Worm (Caenorhabditis elegans): Measurements from ENCODE around the gene F14F7.7.

Gene F14F7.7

DNA sequence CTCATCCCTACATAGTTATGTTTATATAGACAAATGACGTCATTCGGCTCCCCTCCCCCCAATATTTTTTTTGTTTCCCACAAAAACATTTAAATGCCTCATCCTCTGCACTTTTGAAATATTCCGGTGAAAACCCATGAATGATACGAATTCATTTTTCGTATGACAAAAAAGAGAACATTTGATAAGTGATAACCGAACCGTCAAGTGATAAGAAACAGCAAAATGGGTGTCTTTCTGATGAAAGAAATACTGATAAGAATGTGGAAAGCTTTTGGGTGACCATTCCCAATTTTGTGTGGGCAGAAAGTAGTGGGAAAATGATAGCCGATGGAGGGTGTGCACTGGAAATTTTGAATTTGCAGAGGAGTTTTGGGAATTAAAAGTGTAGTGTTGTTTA, 28.6 kb downstream of the F14F7.7 start:
- TF ChIP-seq pag-3 (tag; optimal IDR thresholded peaks at IDR 0.05; ENCODE audit: borderline replicate concordance), result no peak
- peak; percentile 94 for TF ChIP-seq elt-2 (tag; optimal IDR thresholded peaks at IDR 0.05)
- no peak for TF ChIP-seq K02D7.2 (tag; optimal IDR thresholded peaks at IDR 0.05)

DNA sequence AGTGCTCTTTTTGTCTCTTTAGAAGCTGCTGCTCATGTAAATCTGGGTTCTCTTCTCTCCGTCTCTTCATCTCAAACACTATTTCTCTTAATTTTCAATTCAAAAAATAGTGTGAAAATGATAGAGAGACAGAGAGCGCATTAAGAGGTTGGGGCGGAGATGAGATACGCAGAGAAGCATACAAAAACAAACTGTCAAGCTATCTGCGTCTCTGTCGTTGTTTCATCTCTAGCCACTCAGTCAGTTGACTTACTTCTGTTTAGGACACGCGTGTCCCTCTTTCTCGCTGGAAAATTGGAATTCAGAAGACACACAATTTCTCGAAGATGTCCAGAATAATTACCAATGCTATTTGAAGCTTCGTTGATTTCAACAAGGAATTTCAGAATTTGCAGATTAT, 30.4 kb downstream of the F14F7.7 start:
- peak; percentile 17 for TF ChIP-seq K09A11.1 (tag; optimal IDR thresholded peaks at IDR 0.05; ENCODE audit: insufficient read depth)
- no peak for TF ChIP-seq pha-4 (tag; optimal IDR thresholded peaks at IDR 0.05)
- TF ChIP-seq pros-1 (tag; optimal IDR thresholded peaks at IDR 0.05), result peak; percentile 59
- TF ChIP-seq hlh-6 (tag; optimal IDR thresholded peaks at IDR 0.05), result no peak
- TF ChIP-seq ceh-22 (tag; optimal IDR thresholded peaks at IDR 0.05), result no peak
- peak; percentile 89 for TF ChIP-seq unc-55 (GFP tag; optimal IDR thresholded peaks at IDR 0.05)
- no peak for TF ChIP-seq rnt-1 (tag; optimal IDR thresholded peaks at IDR 0.05)
- TF ChIP-seq ztf-16 (tag; optimal IDR thresholded peaks at IDR 0.05), result no peak
- TF ChIP-seq ceh-18 (tag; optimal IDR thresholded peaks at IDR 0.05), result peak; percentile 60
- TF ChIP-seq ahr-1 (tag; optimal IDR thresholded peaks at IDR 0.05), result no peak
- no peak for TF ChIP-seq lin-11 (tag; optimal IDR thresholded peaks at IDR 0.05)
- TF ChIP-seq elt-4 (tag; optimal IDR thresholded peaks at IDR 0.05), result no peak
- TF ChIP-seq fax-1 (tag; optimal IDR thresholded peaks at IDR 0.05), result no peak
- no peak for TF ChIP-seq ceh-45 (GFP tag; IDR thresholded peaks at IDR 0.05)
- TF ChIP-seq sox-2 (GFP tag; IDR thresholded peaks at IDR 0.05), result no peak
- TF ChIP-seq Y22D7AL.16 (tag; optimal IDR thresholded peaks at IDR 0.05), result no peak
- TF ChIP-seq ceh-30 (tag; optimal IDR thresholded peaks at IDR 0.05), result no peak
- peak; percentile 82 for TF ChIP-seq pax-1 (tag; optimal IDR thresholded peaks at IDR 0.05)
- no peak for TF ChIP-seq K02D7.2 (tag; optimal IDR thresholded peaks at IDR 0.05)
- TF ChIP-seq fkh-10 (GFP tag; optimal IDR thresholded peaks at IDR 0.05), result no peak
- peak; percentile 95 for TF ChIP-seq ama-1 (optimal IDR thresholded peaks at IDR 0.05)
- no peak for TF ChIP-seq sox-4 (tag; optimal IDR thresholded peaks at IDR 0.05)
- peak; percentile 88 for TF ChIP-seq dve-1 (tag; optimal IDR thresholded peaks at IDR 0.05)
- TF ChIP-seq nfya-1 (tag; optimal IDR thresholded peaks at IDR 0.05), result peak; percentile 82
- TF ChIP-seq ceh-14 (tag; optimal IDR thresholded peaks at IDR 0.05), result no peak
- TF ChIP-seq nhr-11 (tag; optimal IDR thresholded peaks at IDR 0.05), result no peak
- no peak for TF ChIP-seq fkh-6 (tag; optimal IDR thresholded peaks at IDR 0.05)
- TF ChIP-seq dmd-4 (tag; optimal IDR thresholded peaks at IDR 0.05; ENCODE audit: borderline replicate concordance), result no peak
- TF ChIP-seq mec-3 (tag; optimal IDR thresholded peaks at IDR 0.05; ENCODE audit: borderline replicate concordance), result no peak
- no peak for TF ChIP-seq ceh-34 (tag; optimal IDR thresholded peaks at IDR 0.05)
- no peak for TF ChIP-seq hlh-15 (tag; optimal IDR thresholded peaks at IDR 0.05)
- TF ChIP-seq odd-2 (tag; optimal IDR thresholded peaks at IDR 0.05), result no peak
- TF ChIP-seq eyg-1 (tag; optimal IDR thresholded peaks at IDR 0.05), result peak; percentile 44
- no peak for TF ChIP-seq ceh-48 (tag; optimal IDR thresholded peaks at IDR 0.05)
- no peak for TF ChIP-seq ceh-24 (tag; optimal IDR thresholded peaks at IDR 0.05)
- no peak for TF ChIP-seq pha-2 (tag; optimal IDR thresholded peaks at IDR 0.05)
- TF ChIP-seq C38D4.7 (GFP tag; optimal IDR thresholded peaks at IDR 0.05), result no peak
- TF ChIP-seq unc-86 (tag; optimal IDR thresholded peaks at IDR 0.05), result no peak
- TF ChIP-seq ceh-6 (GFP tag; optimal IDR thresholded peaks at IDR 0.05), result no peak
- no peak for TF ChIP-seq gmeb-2 (tag; optimal IDR thresholded peaks at IDR 0.05)
- TF ChIP-seq T23F11.4 (GFP tag; optimal IDR thresholded peaks at IDR 0.05), result no peak
- TF ChIP-seq ets-4 (tag; optimal IDR thresholded peaks at IDR 0.05), result no peak
- TF ChIP-seq F13H6.1 (tag; optimal IDR thresholded peaks at IDR 0.05), result no peak
- TF ChIP-seq tbx-2 (tag; optimal IDR thresholded peaks at IDR 0.05), result peak; percentile 52
- no peak for TF ChIP-seq pag-3 (tag; optimal IDR thresholded peaks at IDR 0.05; ENCODE audit: borderline replicate concordance)
- no peak for TF ChIP-seq hlh-8 (tag; optimal IDR thresholded peaks at IDR 0.05)
- TF ChIP-seq ttx-3 (tag; optimal IDR thresholded peaks at IDR 0.05), result no peak
- TF ChIP-seq ceh-31 (tag; optimal IDR thresholded peaks at IDR 0.05), result peak; percentile 83
- TF ChIP-seq ref-2 (tag; optimal IDR thresholded peaks at IDR 0.05), result no peak
- no peak for TF ChIP-seq nhr-232 (tag; optimal IDR thresholded peaks at IDR 0.05)
- TF ChIP-seq sdc-2 (tag; optimal IDR thresholded peaks at IDR 0.05), result no peak

All from whole organism, late embryonic.